Worm (Caenorhabditis elegans): ENCODE results near the gene scl-11.

The scl-11 gene

ce11 chrIV:13098652-13099051 lies 47.5 kb downstream of the scl-11 start, which contains the start of the genes dli-1, tin-9.2 and exos-4.1 (continued):
- TF ChIP-seq unc-62 (GFP tag; optimal IDR thresholded peaks at IDR 0.05) (no peak), ama-1 (optimal IDR thresholded peaks at IDR 0.05) (peak; percentile 16), skn-1 (tag; optimal IDR thresholded peaks at IDR 0.05) (peak; percentile 86), fkh-4 (tag; optimal IDR thresholded peaks at IDR 0.05; ENCODE audit: borderline replicate concordance) (no peak), ztf-4 (tag; optimal IDR thresholded peaks at IDR 0.05) (no peak), lin-39 (tag; optimal IDR thresholded peaks at IDR 0.05) (peak; percentile 73), rnt-1 (tag; optimal IDR thresholded peaks at IDR 0.05) (peak; percentile 69), nhr-77 (tag; optimal IDR thresholded peaks at IDR 0.05) (peak; percentile 17), sptf-1 (tag; optimal IDR thresholded peaks at IDR 0.05) (no peak), mab-9 (GFP tag; IDR thresholded peaks at IDR 0.05) (peak; percentile 10; the same call in 1 of the 2 replicates), ces-1 (GFP tag; optimal IDR thresholded peaks at IDR 0.05) (no peak), unc-86 (tag; optimal IDR thresholded peaks at IDR 0.05) (peak; percentile 69), ceh-63 (GFP tag; optimal IDR thresholded peaks at IDR 0.05) (no peak), mdl-1 (tag; optimal IDR thresholded peaks at IDR 0.05) (peak in 1 of 2 experiments; percentile 49), fos-1 (tag; optimal IDR thresholded peaks at IDR 0.05) (peak; percentile 33), Y116A8C.19 (tag; optimal IDR thresholded peaks at IDR 0.05; ENCODE audit: borderline replicate concordance) (no peak), nhr-20 (tag; optimal IDR thresholded peaks at IDR 0.05) (peak; percentile 73), unc-98 (GFP tag; IDR thresholded peaks at IDR 0.05) (no peak), hpl-2 (GFP tag; optimal IDR thresholded peaks at IDR 0.05) (no peak), efl-3 (GFP tag; optimal IDR thresholded peaks at IDR 0.05) (no peak), nhr-84 (tag; optimal IDR thresholded peaks at IDR 0.05) (no peak), egl-27 (tag; optimal IDR thresholded peaks at IDR 0.05) (no peak), nhr-11 (tag; optimal IDR thresholded peaks at IDR 0.05) (peak; percentile 33), nhr-76 (tag; optimal IDR thresholded peaks at IDR 0.05) (no peak), ets-5 (GFP tag; IDR thresholded peaks at IDR 0.05) (no peak), zip-4 (GFP tag; optimal IDR thresholded peaks at IDR 0.05) (peak; percentile 18), sup-37 (GFP tag; optimal IDR thresholded peaks at IDR 0.05) (no peak), ceh-88 (GFP tag; IDR thresholded peaks at IDR 0.05) (no peak), xbp-1 (tag; optimal IDR thresholded peaks at IDR 0.05) (peak; percentile 78), nhr-47 (tag; optimal IDR thresholded peaks at IDR 0.05) (peak; percentile 85), efl-1 (optimal IDR thresholded peaks at IDR 0.05) (peak; percentile 82 to 84), efl-1 (GFP tag; optimal IDR thresholded peaks at IDR 0.05 in 1 of 2) (peak; percentile 82 to 97)

ce11 chrIV:13100415-13100814 lies 49.2 kb downstream of the scl-11 start, which contains the start of gene fask-1:
Gene fask-1 (plus strand): TSS chrIV:13100715.
- TF ChIP-seq aha-1 (tag; optimal IDR thresholded peaks at IDR 0.05) = no peak
- TF ChIP-seq hlh-4 (tag; optimal IDR thresholded peaks at IDR 0.05) = no peak
- TF ChIP-seq nhr-84 (tag; optimal IDR thresholded peaks at IDR 0.05) = no peak
- TF ChIP-seq pag-3 (tag; optimal IDR thresholded peaks at IDR 0.05; ENCODE audit: borderline replicate concordance, insufficient read depth) = no peak
- TF ChIP-seq nhr-76 (tag; optimal IDR thresholded peaks at IDR 0.05) = no peak
- no peak for TF ChIP-seq unc-130 (tag; optimal IDR thresholded peaks at IDR 0.05)
- no peak for TF ChIP-seq C04F5.9 (tag; optimal IDR thresholded peaks at IDR 0.05)
- no peak for TF ChIP-seq nhr-28 (tag; optimal IDR thresholded peaks at IDR 0.05)
- TF ChIP-seq fkh-8 (tag; optimal IDR thresholded peaks at IDR 0.05) = no peak
